Fruit fly (Drosophila melanogaster): ENCODE measurements around the gene Arf4.

DNA sequence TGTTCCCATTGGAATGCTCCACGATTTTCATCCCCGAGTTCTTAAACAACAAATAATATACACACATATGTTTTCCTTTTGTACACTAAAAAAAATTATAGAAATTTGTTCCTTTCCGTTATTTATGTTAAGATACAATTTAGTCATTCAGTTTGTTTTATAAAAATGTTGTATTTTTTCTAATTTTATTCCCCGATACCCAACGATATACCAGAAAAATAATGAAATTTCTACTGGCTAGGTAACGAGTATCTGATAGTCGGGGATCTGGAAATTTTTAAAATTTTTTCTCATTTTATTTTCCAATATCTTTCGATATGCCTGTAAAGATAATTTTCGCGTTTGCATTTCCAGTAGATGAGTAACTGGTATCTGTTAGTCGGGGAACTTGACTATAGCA is 30.5 kb upstream of the Arf4 start:
- TF ChIP-seq CG9139 (GFP tag; optimal IDR thresholded peaks at IDR 0.05) (no peak), CG6854 (GFP tag; optimal IDR thresholded peaks at IDR 0.05) (no peak), CG6163 (GFP tag; IDR thresholded peaks at IDR 0.05) (no peak), CG16779 (tag; optimal IDR thresholded peaks at IDR 0.05) (no peak)
